Worm (Caenorhabditis elegans) whole organism, young adult: Measurements from ENCODE around the gene ifta-2.

Source experiments
- F22D6.2 ChIP-seq: sonication (generic microtip); optimal IDR thresholded peaks from 2 replicates; lab custom pipeline; 2016; ENCODE audit warnings: mild to moderate bottlenecking, missing genetic modification characterization, missing compliant biosample characterization
- K11D2.4 ChIP-seq: fragments of 200-800 bp; sonication (Bioruptor generic); IDR thresholded peaks from 2 replicates; pipeline ENCODE4 v1.3.6; 2022; ENCODE audit warnings: missing genetic modification reagents, missing genetic modification characterization, missing compliant biosample characterization
- ama-1 ChIP-seq, 3 experiments: fragments of 150-350 bp in 1 of 3; sonication (generic microtip) in 2 of 3; optimal IDR thresholded peaks; 2 replicates each; lab custom pipeline; 2014 to 2018; ENCODE audit warnings: missing biosample characterization in 2 of 3, missing genetic modification characterization in 2 of 3, missing genetic modification reagents in 2 of 3
- attf-5 ChIP-seq: fragments of 200-800 bp; sonication (Bioruptor generic); optimal IDR thresholded peaks from 2 replicates; lab custom pipeline; 2018; ENCODE audit warnings: mild to moderate bottlenecking, missing genetic modification characterization, missing compliant biosample characterization
- ceh-40 ChIP-seq: fragments of 200-800 bp; sonication (Bioruptor generic); IDR thresholded peaks from 2 replicates; pipeline ENCODE4 v1.3.6; 2022; ENCODE audit warnings: missing genetic modification characterization, missing compliant biosample characterization
- egrh-3 ChIP-seq: fragments of 200-800 bp; sonication (Bioruptor generic); IDR thresholded peaks from 2 replicates; pipeline ENCODE4 v1.3.6; 2022; ENCODE audit warnings: missing genetic modification reagents, missing genetic modification characterization, missing compliant biosample characterization
- let-526 ChIP-seq: fragments of 200-800 bp; sonication (Bioruptor generic); IDR thresholded peaks from 2 replicates; pipeline ENCODE4 v1.3.6; 2022; ENCODE audit warnings: missing genetic modification reagents, missing genetic modification characterization, missing compliant biosample characterization
- lin-40 ChIP-seq: sonication (generic microtip); optimal IDR thresholded peaks from 2 replicates; lab custom pipeline; 2016; ENCODE audit warnings: missing genetic modification characterization, mild to moderate bottlenecking, missing compliant biosample characterization, missing genotype, missing genetic modification reagents
- madf-6 ChIP-seq: fragments of 200-800 bp; sonication (Bioruptor generic); IDR thresholded peaks from 2 replicates; pipeline ENCODE4 v1.3.6; 2022; ENCODE audit warnings: missing genetic modification reagents, missing genetic modification characterization, missing compliant biosample characterization
- mcd-1 ChIP-seq: fragments of 200-800 bp; sonication (Bioruptor generic); IDR thresholded peaks from 2 replicates; pipeline ENCODE4 v1.3.6; 2022; ENCODE audit warnings: missing genetic modification reagents, missing genetic modification characterization, missing compliant biosample characterization
- rcor-1 ChIP-seq: fragments of 200-800 bp; sonication (Bioruptor generic); IDR thresholded peaks from 2 replicates; pipeline ENCODE4 v1.3.6; 2022; ENCODE audit warnings: missing genetic modification reagents, missing genetic modification characterization, missing compliant biosample characterization
- zfh-2 ChIP-seq: fragments of 200-800 bp; sonication (Bioruptor generic); conservative IDR thresholded peaks from 2 replicates; pipeline ENCODE4 v1.3.6; 2022; ENCODE audit warnings: missing genetic modification reagents, missing genetic modification characterization, missing compliant biosample characterization
- ztf-18 ChIP-seq: sonication (generic microtip); optimal IDR thresholded peaks from 2 replicates; lab custom pipeline; 2016; ENCODE audit warnings: missing genotype, mild to moderate bottlenecking, missing genetic modification characterization, missing compliant biosample characterization

DNA sequence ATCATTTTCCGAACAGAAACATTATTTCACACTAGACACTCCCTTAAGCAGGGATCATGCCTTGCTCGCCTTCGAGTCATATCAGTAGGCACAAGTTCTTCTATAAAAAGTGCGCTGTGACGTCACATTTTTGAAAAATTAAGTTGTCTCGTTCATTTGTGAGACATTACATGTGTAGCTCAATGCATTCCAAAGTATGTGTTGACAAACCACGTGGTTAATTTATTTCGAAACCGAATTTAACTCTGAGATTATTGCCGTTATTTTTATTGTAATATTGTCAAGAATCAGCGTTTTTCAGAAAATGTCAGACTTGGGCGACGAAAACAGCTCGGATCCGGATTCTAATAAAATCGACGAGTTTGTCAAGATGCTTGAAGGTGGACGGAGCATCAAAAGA lies 7.3 kb downstream of the ifta-2 start, which contains the start of gene T28F3.5:
- TF ChIP-seq mcd-1 (GFP tag; lab: Robert Waterston, UW) (no peak), ceh-40 (GFP tag; lab: Robert Waterston, UW) (no peak), zfh-2 (GFP tag; lab: Robert Waterston, UW) (no peak), let-526 (GFP tag; lab: Robert Waterston, UW) (no peak), F22D6.2 (no peak), lin-40 (tag; lab: Kevin White, UChicago) (no peak), egrh-3 (GFP tag; lab: Robert Waterston, UW) (no peak), K11D2.4 (no peak), attf-5 (GFP tag; lab: Kevin White, UChicago) (no peak), ama-1 (optimal IDR thresholded peaks at IDR 0.05; lab: Kevin White, UChicago) (no peak), ama-1 (GFP tag; optimal IDR thresholded peaks at IDR 0.05; lab: Kevin White, UChicago) (no peak), ztf-18 (tag; lab: Kevin White, UChicago) (no peak), rcor-1 (no peak), madf-6 (no peak)
